Worm (Caenorhabditis elegans) whole organism, L4/young adult: ENCODE results near the gene F54E7.9.

Source experiments
- W03F9.2 ChIP-seq: fragments of 150-350 bp; optimal IDR thresholded peaks from 2 replicates; lab custom pipeline; 2014; ENCODE audit warnings: missing biosample characterization, missing genetic modification characterization
- dao-5 ChIP-seq: sonication (generic microtip); optimal IDR thresholded peaks from 2 replicates; lab custom pipeline; 2016; ENCODE audit warnings: missing genotype, missing genetic modification characterization, moderate library complexity, missing compliant biosample characterization
- him-1 ChIP-seq: sonication (generic microtip); optimal IDR thresholded peaks from 2 replicates; lab custom pipeline; 2016; ENCODE audit warnings: missing genotype, missing genetic modification reagents, missing genetic modification characterization, missing compliant biosample characterization

F54E7.9 gene

ce11 chrIII:5677790-5678189, at the start of gene F54E7.9:
F54E7.9 (minus strand) TSS chrIII:5677890.
- TF ChIP-seq dao-5 (tag; lab: Kevin White, UChicago) (no peak), W03F9.2 (tag; lab: Kevin White, UChicago) (no peak), him-1 (tag; lab: Kevin White, UChicago) (no peak)

ce11 chrIII:5722550-5722949, 44.9 kb upstream of the F54E7.9 start, which contains the start of gene wrm-1:
wrm-1 (plus strand) TSS chrIII:5722850.
- no peak for TF ChIP-seq him-1 (tag; lab: Kevin White, UChicago)
- no peak for TF ChIP-seq dao-5 (tag; lab: Kevin White, UChicago)
- no peak for TF ChIP-seq W03F9.2 (tag; lab: Kevin White, UChicago)

- TF ChIP-seq him-1 (tag; lab: Kevin White, UChicago) (no peak), dao-5 (tag; lab: Kevin White, UChicago) (no peak), W03F9.2 (tag; lab: Kevin White, UChicago) (peak; percentile 76)
Observed at ce11 chrIII:5721888-5722287, 44.2 kb upstream of the F54E7.9 start.

- no peak for TF ChIP-seq dao-5 (tag; lab: Kevin White, UChicago)
- no peak for TF ChIP-seq W03F9.2 (tag; lab: Kevin White, UChicago)
- no peak for TF ChIP-seq him-1 (tag; lab: Kevin White, UChicago)
Observed at ce11 chrIII:5721488-5721887, 43.8 kb upstream of the F54E7.9 start.

- no peak for TF ChIP-seq him-1 (tag; lab: Kevin White, UChicago)
- TF ChIP-seq W03F9.2 (tag; lab: Kevin White, UChicago) = no peak
- TF ChIP-seq dao-5 (tag; lab: Kevin White, UChicago) = no peak
Observed at ce11 chrIII:5720266-5721019, 42.8 kb upstream of the F54E7.9 start.

- TF ChIP-seq W03F9.2 (tag; lab: Kevin White, UChicago) (no peak), him-1 (tag; lab: Kevin White, UChicago) (no peak), dao-5 (tag; lab: Kevin White, UChicago) (no peak)
Observed at ce11 chrIII:5719832-5720194, 42.1 kb upstream of the F54E7.9 start.

ce11 chrIII:5719105-5719831, 41.6 kb upstream of the F54E7.9 start:
- TF ChIP-seq W03F9.2 (tag; lab: Kevin White, UChicago) = no peak
- no peak for TF ChIP-seq dao-5 (tag; lab: Kevin White, UChicago)
- TF ChIP-seq him-1 (tag; lab: Kevin White, UChicago) = no peak

ce11 chrIII:5718385-5718784, 40.7 kb upstream of the F54E7.9 start:
- no peak for TF ChIP-seq him-1 (tag; lab: Kevin White, UChicago)
- no peak for TF ChIP-seq dao-5 (tag; lab: Kevin White, UChicago)
- TF ChIP-seq W03F9.2 (tag; lab: Kevin White, UChicago) = no peak

ce11 chrIII:5717173-5717748, 39.6 kb upstream of the F54E7.9 start:
- no peak for TF ChIP-seq W03F9.2 (tag; lab: Kevin White, UChicago)
- no peak for TF ChIP-seq him-1 (tag; lab: Kevin White, UChicago)
- no peak for TF ChIP-seq dao-5 (tag; lab: Kevin White, UChicago)

- TF ChIP-seq him-1 (tag; lab: Kevin White, UChicago) (peak; percentile 25), W03F9.2 (tag; lab: Kevin White, UChicago) (peak; percentile 1), dao-5 (tag; lab: Kevin White, UChicago) (no peak)
Observed at ce11 chrIII:5715467-5715866, 37.8 kb upstream of the F54E7.9 start.

- TF ChIP-seq dao-5 (tag; lab: Kevin White, UChicago) (no peak), W03F9.2 (tag; lab: Kevin White, UChicago) (no peak), him-1 (tag; lab: Kevin White, UChicago) (no peak)
Observed at ce11 chrIII:5714984-5715454, 37.3 kb upstream of the F54E7.9 start.

- no peak for TF ChIP-seq dao-5 (tag; lab: Kevin White, UChicago)
- no peak for TF ChIP-seq W03F9.2 (tag; lab: Kevin White, UChicago)
- no peak for TF ChIP-seq him-1 (tag; lab: Kevin White, UChicago)
Observed at ce11 chrIII:5714230-5714983, 36.7 kb upstream of the F54E7.9 start, which contains the start of gene arf-1. arf-1 (plus strand) TSS chrIII:5714886.
